Fruit fly (Drosophila melanogaster) Kc167 (cell line): ENCODE results near the gene CG17646.

Experiments used
- Myc ChIP-seq: fragments of >200 bp; optimal IDR thresholded peaks from 2 replicates; lab custom pipeline; 2017; ENCODE audit warnings: missing external identifiers
- insv ChIP-seq: fragments of >200 bp; optimal IDR thresholded peaks from 3 replicates; lab custom pipeline; 2018; ENCODE audit warnings: missing external identifiers

DNA sequence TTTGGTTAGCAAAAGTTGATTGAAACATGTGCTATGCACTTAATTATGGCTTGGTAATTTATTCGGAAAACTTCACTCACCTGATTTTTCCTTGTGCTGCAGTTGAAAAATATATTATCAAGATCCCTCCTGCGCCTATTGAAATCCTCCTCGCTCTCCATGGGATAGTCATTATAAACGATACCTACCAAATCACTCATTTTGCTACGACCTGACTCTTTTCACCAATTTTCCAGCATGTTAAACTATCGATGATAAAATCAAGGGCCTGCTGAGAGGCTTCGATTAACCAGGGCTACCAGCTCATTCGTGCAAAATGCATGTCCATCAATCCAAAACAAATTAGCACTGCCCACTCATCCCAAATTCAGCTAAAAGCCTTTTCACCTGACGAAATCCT lies 26.5 kb downstream of the CG17646 start, which contains the start of gene CG17650:
- TF ChIP-seq Myc (lab: Kevin White, UChicago) = no peak
- TF ChIP-seq insv (lab: Kevin White, UChicago) = no peak
